Worm (Caenorhabditis elegans) whole organism, L4 larva: ENCODE data around the gene T08D10.4.

ENCODE experiments used
- F26F4.8 ChIP-seq: fragments of 200-800 bp; sonication (Bioruptor generic); conservative IDR thresholded peaks from 2 replicates; pipeline ENCODE4 v1.3.6; 2022; ENCODE audit warnings: missing genetic modification characterization, missing compliant biosample characterization
- T26A8.4 ChIP-seq: fragments of 200-800 bp; sonication (Bioruptor generic); IDR thresholded peaks from 2 replicates; pipeline ENCODE4 v1.3.6; 2022; ENCODE audit warnings: missing genetic modification characterization, missing compliant biosample characterization
- Y5F2A.4 ChIP-seq: fragments of 200-800 bp; sonication (Bioruptor generic); optimal IDR thresholded peaks from 2 replicates; lab custom pipeline; 2018; ENCODE audit warnings: mild to moderate bottlenecking, missing genetic modification characterization, missing compliant biosample characterization
- ZK546.5 ChIP-seq, 2 experiments: sonication (generic microtip); optimal IDR thresholded peaks; 2 replicates each; lab custom pipeline; 2017; ENCODE audit warnings: missing biosample characterization in 2 of 2, missing genetic modification characterization in 2 of 2
- aha-1 ChIP-seq: fragments of 150-350 bp; peaks from one replicate; lab custom pipeline; 2014; ENCODE audit warnings: missing biosample characterization, missing genetic modification characterization
- arid-1 ChIP-seq: fragments of 200-800 bp; sonication (Bioruptor generic); conservative IDR thresholded peaks from 2 replicates; pipeline ENCODE4 v1.3.6; 2022; ENCODE audit warnings: missing genetic modification reagents, missing genetic modification characterization, missing compliant biosample characterization
- ceh-20 ChIP-seq: fragments of 200-800 bp; sonication (Bioruptor generic); IDR thresholded peaks from 2 replicates; pipeline ENCODE4 v1.3.6; 2022; ENCODE audit warnings: missing genetic modification reagents, missing genetic modification characterization, missing compliant biosample characterization
- ceh-28 ChIP-seq: fragments of 150-350 bp; optimal IDR thresholded peaks from 2 replicates; lab custom pipeline; 2014; ENCODE audit warnings: missing biosample characterization, missing genetic modification reagents, missing genetic modification characterization
- ceh-44 ChIP-seq: fragments of 200-800 bp; sonication (Bioruptor generic); IDR thresholded peaks from 2 replicates; pipeline ENCODE4 v1.3.6; 2022; ENCODE audit warnings: missing genetic modification reagents, missing genetic modification characterization, missing compliant biosample characterization
- ceh-62 ChIP-seq: sonication (generic microtip); optimal IDR thresholded peaks from 2 replicates; lab custom pipeline; 2017; ENCODE audit warnings: missing biosample characterization, missing genetic modification characterization
- ces-1 ChIP-seq: fragments of 150-350 bp; sonication (generic microtip); optimal IDR thresholded peaks from 4 replicates; lab custom pipeline; 2014; ENCODE audit warnings: missing biosample characterization, missing genetic modification reagents, missing genetic modification characterization
- daf-16 ChIP-seq, 3 experiments: sonication (generic microtip); optimal IDR thresholded peaks; 2 replicates each; lab custom pipeline; 2016 to 2017; ENCODE audit warnings: missing genetic modification characterization in 3 of 3, missing genetic modification reagents in 3 of 3, mild to moderate bottlenecking in 2 of 3, missing compliant biosample characterization in 2 of 3, missing biosample characterization in 1 of 3, moderate library complexity in 1 of 3
- dmd-8 ChIP-seq: fragments of 200-800 bp; sonication (Bioruptor generic); IDR thresholded peaks from 2 replicates; pipeline ENCODE4 v1.3.6; 2022; ENCODE audit warnings: missing genetic modification characterization, missing compliant biosample characterization
- dpl-1 ChIP-seq: fragments of 150-350 bp; optimal IDR thresholded peaks from 2 replicates; lab custom pipeline; 2014; ENCODE audit warnings: missing biosample characterization, missing genetic modification reagents, missing genetic modification characterization
- duxl-1 ChIP-seq: sonication (generic microtip); optimal IDR thresholded peaks from 2 replicates; lab custom pipeline; 2016; ENCODE audit warnings: mild to moderate bottlenecking, missing genetic modification characterization, moderate library complexity, missing compliant biosample characterization; ENCODE audit not compliant: poor library complexity
- dve-1 ChIP-seq: sonication (generic microtip); optimal IDR thresholded peaks from 2 replicates; lab custom pipeline; 2017; ENCODE audit warnings: antibody characterized with exemption, mild to moderate bottlenecking, missing genetic modification characterization, missing compliant biosample characterization; ENCODE audit not compliant: insufficient read depth
- hif-1 ChIP-seq, 2 experiments: sonication (generic microtip); optimal IDR thresholded peaks; 2 replicates each; lab custom pipeline; 2016 to 2017; ENCODE audit warnings: missing compliant biosample characterization in 2 of 2, missing genetic modification characterization in 2 of 2, missing genetic modification reagents in 2 of 2, missing genotype in 2 of 2, mild to moderate bottlenecking in 1 of 2
- hlh-30 ChIP-seq: sonication (generic microtip); optimal IDR thresholded peaks from 2 replicates; lab custom pipeline; 2017; ENCODE audit warnings: antibody characterized with exemption, mild to moderate bottlenecking, missing genetic modification characterization, missing compliant biosample characterization; ENCODE audit not compliant: insufficient read depth
- lin-29 ChIP-seq: fragments of 200-800 bp; sonication (Bioruptor generic); IDR thresholded peaks from 2 replicates; pipeline ENCODE4 v1.3.6; 2022; ENCODE audit warnings: missing genetic modification reagents, missing genetic modification characterization, missing compliant biosample characterization
- lir-3 ChIP-seq: sonication (generic microtip); optimal IDR thresholded peaks from 2 replicates; lab custom pipeline; 2016; ENCODE audit warnings: mild to moderate bottlenecking, missing genetic modification characterization, missing compliant biosample characterization
- nhr-102 ChIP-seq: sonication (generic microtip); optimal IDR thresholded peaks from 2 replicates; lab custom pipeline; 2016; ENCODE audit warnings: mild to moderate bottlenecking, missing genetic modification characterization, moderate library complexity, missing compliant biosample characterization
- nhr-42 ChIP-seq: fragments of 200-800 bp; sonication (Bioruptor generic); IDR thresholded peaks from 2 replicates; pipeline ENCODE4 v1.3.6; 2022; ENCODE audit warnings: missing genetic modification characterization, missing compliant biosample characterization
- nhr-48 ChIP-seq: sonication (generic microtip); optimal IDR thresholded peaks from 2 replicates; lab custom pipeline; 2016; ENCODE audit warnings: mild to moderate bottlenecking, missing genetic modification characterization, missing compliant biosample characterization
- rbr-2 ChIP-seq: sonication (generic microtip); optimal IDR thresholded peaks from 2 replicates; lab custom pipeline; 2016; ENCODE audit warnings: missing genotype, missing genetic modification characterization, missing compliant biosample characterization
- saeg-2 ChIP-seq: fragments of 200-800 bp; sonication (Bioruptor generic); IDR thresholded peaks from 2 replicates; pipeline ENCODE4 v1.3.6; 2022; ENCODE audit warnings: missing genetic modification reagents, missing genetic modification characterization, missing compliant biosample characterization
- set-16 ChIP-seq: fragments of 200-800 bp; sonication (Bioruptor generic); IDR thresholded peaks from 2 replicates; pipeline ENCODE4 v1.3.6; 2022; ENCODE audit warnings: missing genetic modification reagents, missing genetic modification characterization, missing compliant biosample characterization
- snpc-1.2 ChIP-seq: fragments of 200-800 bp; sonication (Bioruptor generic); IDR thresholded peaks from 2 replicates; pipeline ENCODE4 v1.3.6; 2022; ENCODE audit warnings: missing genetic modification reagents, missing genetic modification characterization, missing compliant biosample characterization
- tag-97 ChIP-seq: fragments of 200-800 bp; sonication (Bioruptor generic); IDR thresholded peaks from 2 replicates; pipeline ENCODE4 v1.3.6; 2022; ENCODE audit warnings: missing genetic modification characterization, missing compliant biosample characterization
- unc-62 ChIP-seq, 3 experiments: fragments of 150-350 bp in 1 of 3; sonication (generic microtip); optimal IDR thresholded peaks in 2 of 3; peaks in 1 of 3; 1 replicate in 1 of 3; 2 replicates in 2 of 3; lab custom pipeline; 2014 to 2017; ENCODE audit warnings: missing biosample characterization in 3 of 3, missing genetic modification characterization in 3 of 3, missing genetic modification reagents in 3 of 3, missing genotype in 1 of 3
- ztf-11 ChIP-seq: fragments of 150-350 bp; optimal IDR thresholded peaks from 2 replicates; lab custom pipeline; 2014; ENCODE audit warnings: missing biosample characterization, missing genetic modification characterization
- ztf-7 ChIP-seq: fragments of 150-350 bp; optimal IDR thresholded peaks from 2 replicates; lab custom pipeline; 2014; ENCODE audit warnings: missing biosample characterization, missing genetic modification characterization

T08D10.4 gene

ce11 chrX:11992246-11992645, 39.1 kb upstream of the T08D10.4 start:
- no peak for TF ChIP-seq daf-16 (GFP tag; optimal IDR thresholded peaks at IDR 0.05; lab: Kevin White, UChicago)
- peak; percentile 92 for TF ChIP-seq daf-16 (tag; optimal IDR thresholded peaks at IDR 0.05; lab: Kevin White, UChicago)
- TF ChIP-seq lir-3 = no peak
- TF ChIP-seq dve-1 (tag; lab: Kevin White, UChicago) = peak; percentile 72

ce11 chrX:11987900-11988364, 34.8 kb upstream of the T08D10.4 start, which contains the start of gene C49F5.6:
TSS of gene C49F5.6 (plus strand) at chrX:11988314.
- TF ChIP-seq dpl-1 = no peak
- peak in 1 of 2 experiments; percentile 28 for TF ChIP-seq daf-16 (GFP tag; optimal IDR thresholded peaks at IDR 0.05; lab: Kevin White, UChicago)
- no peak for TF ChIP-seq daf-16 (tag; optimal IDR thresholded peaks at IDR 0.05; lab: Kevin White, UChicago)

ce11 chrX:11985887-11986286, 32.8 kb upstream of the T08D10.4 start, which contains the start of gene C49F5.5:
TSS of gene C49F5.5 (plus strand) at chrX:11986187.
- TF ChIP-seq Y5F2A.4 (GFP tag; lab: Kevin White, UChicago) = no peak
- no peak for TF ChIP-seq arid-1
- TF ChIP-seq aha-1 = peak; percentile 35

- TF ChIP-seq snpc-1.2 (GFP tag; lab: Robert Waterston, UW) (no peak), dmd-8 (GFP tag; lab: Robert Waterston, UW) (no peak), nhr-42 (no peak), tag-97 (no peak), T26A8.4 (no peak), hif-1 (tag; optimal IDR thresholded peaks at IDR 0.05; lab: Kevin White, UChicago) (no peak), nhr-102 (tag; lab: Kevin White, UChicago) (no peak)
Measured at ce11 chrX:11983576-11984061, 30.5 kb upstream of the T08D10.4 start, which contains the start of gene C49F5.3. TSS of gene C49F5.3 (minus strand) at chrX:11983626.

ce11 chrX:11982065-11982464, 28.9 kb upstream of the T08D10.4 start, which contains the start of gene nhr-167:
TSS of gene nhr-167 (minus strand) at chrX:11982085.
- TF ChIP-seq rbr-2 (tag; lab: Kevin White, UChicago) = no peak
- no peak for TF ChIP-seq ztf-7 (tag; lab: Kevin White, UChicago)
- TF ChIP-seq set-16 (GFP tag; lab: Robert Waterston, UW) = no peak
- TF ChIP-seq ceh-20 (GFP tag; lab: Robert Waterston, UW) = no peak
- no peak for TF ChIP-seq ceh-62
- TF ChIP-seq ces-1 (GFP tag; lab: Kevin White, UChicago) = no peak
- TF ChIP-seq nhr-42 = no peak
- TF ChIP-seq nhr-48 (tag; lab: Kevin White, UChicago) = no peak
- no peak for TF ChIP-seq F26F4.8
- TF ChIP-seq ztf-11 = no peak
- no peak for TF ChIP-seq ZK546.5 (tag; optimal IDR thresholded peaks at IDR 0.05; lab: Kevin White, UChicago)
- TF ChIP-seq T26A8.4 = no peak

- peak; percentile 52 for TF ChIP-seq dve-1 (tag; lab: Kevin White, UChicago)
- peak in 1 of 2 experiments; percentile 87 for TF ChIP-seq unc-62 (GFP tag; optimal IDR thresholded peaks at IDR 0.05 in 1 of 2; lab: Kevin White, UChicago)
- no peak for TF ChIP-seq unc-62 (tag; optimal IDR thresholded peaks at IDR 0.05; lab: Kevin White, UChicago)
- TF ChIP-seq lin-29 (GFP tag; lab: Robert Waterston, UW) = no peak
- TF ChIP-seq ztf-7 (tag; lab: Kevin White, UChicago) = peak; percentile 41
- peak; percentile 2 for TF ChIP-seq hlh-30
- no peak for TF ChIP-seq duxl-1
- peak; percentile 57 for TF ChIP-seq ceh-28
- TF ChIP-seq ceh-44 = no peak
- TF ChIP-seq saeg-2 = no peak
Measured at ce11 chrX:11974629-11975085, 21.5 kb upstream of the T08D10.4 start, which contains the start of gene set-6. TSS of gene set-6 (minus strand) at chrX:11974679.
